Fruit fly (Drosophila melanogaster): Measurements from ENCODE around the gene CG17193.

Gene CG17193

DNA sequence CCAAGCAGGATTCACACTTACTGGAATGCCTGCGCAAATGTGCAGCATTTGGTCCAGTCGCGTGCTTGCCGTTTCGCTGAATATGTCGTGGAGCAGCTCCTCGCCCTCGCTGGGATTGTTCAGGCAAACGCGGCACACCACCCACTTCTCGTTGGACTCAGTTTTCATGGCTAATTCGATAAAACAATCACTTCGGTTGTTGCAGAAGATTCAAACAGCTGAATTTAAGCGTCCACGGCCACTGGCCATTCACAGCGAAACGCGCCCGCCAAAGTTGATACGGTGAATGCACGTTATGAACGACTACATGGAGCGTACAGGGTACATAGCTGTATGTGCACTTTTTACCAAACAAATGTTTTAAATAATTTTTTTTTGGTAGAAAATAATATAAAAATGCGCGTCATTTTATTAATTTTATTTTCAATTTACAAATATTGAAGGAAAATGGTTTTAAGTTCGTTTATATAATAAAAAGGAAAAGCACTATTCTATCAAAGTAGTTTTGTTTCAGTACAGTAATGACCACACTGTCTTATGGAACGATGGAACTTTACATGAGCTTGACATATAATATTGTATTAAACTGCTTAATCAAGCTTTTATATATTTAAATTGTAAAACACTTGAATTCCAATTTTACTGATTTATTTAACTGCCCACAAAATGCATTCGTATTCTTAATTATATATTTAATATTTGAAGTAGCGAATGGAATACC lies 24.7 kb downstream of the CG17193 start, which contains the start of gene trem (continued):
- peak; percentile 15 for TF ChIP-seq stwl (tag; optimal IDR thresholded peaks at IDR 0.05)
- TF ChIP-seq CG2875 (GFP tag; optimal IDR thresholded peaks at IDR 0.05) = no peak
- peak; percentile 55; the same call in 1 of the 3 replicates for TF ChIP-seq CG11093 (GFP tag; IDR thresholded peaks at IDR 0.05)
- TF ChIP-seq CG30403 (GFP tag; optimal IDR thresholded peaks at IDR 0.05) = peak; percentile 89
- TF ChIP-seq CG4820 (GFP tag; optimal IDR thresholded peaks at IDR 0.05) = peak; percentile 64
- TF ChIP-seq CG15601 (tag; optimal IDR thresholded peaks at IDR 0.05) = peak; percentile 55
- TF ChIP-seq HLH3B (GFP tag; IDR thresholded peaks at IDR 0.05) = no peak; the same call in 1 of the 2 replicates
- TF ChIP-seq B-H2 (GFP tag; optimal IDR thresholded peaks at IDR 0.05) = peak; percentile 49
- peak; percentile 50; the same call in 1 of the 2 replicates for TF ChIP-seq esg (GFP tag; conservative IDR thresholded peaks at IDR 0.05)
- no peak for TF ChIP-seq cg (GFP tag; optimal IDR thresholded peaks at IDR 0.05)
- TF ChIP-seq ssp (GFP tag; IDR thresholded peaks at IDR 0.05) = peak; percentile 75; the same call in 1 of the 2 replicates
- peak; percentile 67 for TF ChIP-seq fd3F (GFP tag; optimal IDR thresholded peaks at IDR 0.05)
- TF ChIP-seq CG8924 (tag; optimal IDR thresholded peaks at IDR 0.05) = peak; percentile 79
- TF ChIP-seq CG8290 (GFP tag; optimal IDR thresholded peaks at IDR 0.05) = peak; percentile 49
- TF ChIP-seq CG8290 (tag; optimal IDR thresholded peaks at IDR 0.05) = no peak
- TF ChIP-seq bbx (GFP tag; IDR thresholded peaks at IDR 0.05; ENCODE audit: partially characterized antibody) = no peak
- TF ChIP-seq CG3407 (GFP tag; optimal IDR thresholded peaks at IDR 0.05) = peak; percentile 48
- TF ChIP-seq ash1 (GFP tag; optimal IDR thresholded peaks at IDR 0.05) = no peak
- no peak for TF ChIP-seq CTCF (GFP tag; optimal IDR thresholded peaks at IDR 0.05)
- no peak for TF ChIP-seq Taf1 (GFP tag; IDR thresholded peaks at IDR 0.05)
- no peak for TF ChIP-seq run (tag; optimal IDR thresholded peaks at IDR 0.05)
- peak; percentile 73 for TF ChIP-seq cato (GFP tag; optimal IDR thresholded peaks at IDR 0.05; ENCODE audit: borderline replicate concordance)
- no peak for TF ChIP-seq gcm (GFP tag; optimal IDR thresholded peaks at IDR 0.05)
- TF ChIP-seq CG10565 (GFP tag; optimal IDR thresholded peaks at IDR 0.05) = no peak
- no peak; the same call in 1 of the 2 replicates for TF ChIP-seq Xrp1 (GFP tag; IDR thresholded peaks at IDR 0.05)
- TF ChIP-seq CG18764 (GFP tag; optimal IDR thresholded peaks at IDR 0.05) = peak; percentile 51
- no peak for TF ChIP-seq HLH4C (GFP tag; IDR thresholded peaks at IDR 0.05; ENCODE audit: partially characterized antibody)
- no peak for TF ChIP-seq chm (GFP tag; IDR thresholded peaks at IDR 0.05)
- no peak for TF ChIP-seq CG43689 (GFP tag; IDR thresholded peaks at IDR 0.05)
- no peak for TF ChIP-seq gcm2 (GFP tag; optimal IDR thresholded peaks at IDR 0.05)
- TF ChIP-seq wek (GFP tag; optimal IDR thresholded peaks at IDR 0.05) = no peak
- no peak for TF ChIP-seq br (optimal IDR thresholded peaks at IDR 0.05)
- TF ChIP-seq ase (GFP tag; IDR thresholded peaks at IDR 0.05) = peak; percentile 43; the same call in 2 of the 3 replicates
- TF ChIP-seq Hey (tag; optimal IDR thresholded peaks at IDR 0.05) = no peak
- no peak for TF ChIP-seq CG31365 (tag; optimal IDR thresholded peaks at IDR 0.05)
- no peak for TF ChIP-seq da (GFP tag; optimal IDR thresholded peaks at IDR 0.05)
- TF ChIP-seq CG4328 (GFP tag; optimal IDR thresholded peaks at IDR 0.05) = peak; percentile 71
- no peak for TF ChIP-seq CG34224 (GFP tag; IDR thresholded peaks at IDR 0.05; ENCODE audit: partially characterized antibody)
- TF ChIP-seq NFAT (GFP tag; IDR thresholded peaks at IDR 0.05) = peak; percentile 66
- TF ChIP-seq CG14014 (GFP tag; IDR thresholded peaks at IDR 0.05) = peak; percentile 30; the same call in 1 of the 2 replicates
- peak; percentile 88 for TF ChIP-seq CG9727 (GFP tag; optimal IDR thresholded peaks at IDR 0.05)
- no peak for TF ChIP-seq prd (optimal IDR thresholded peaks at IDR 0.05)
- peak; percentile 81 for TF ChIP-seq prd (GFP tag; IDR thresholded peaks at IDR 0.05)
- peak; percentile 49; the same call in 1 of the 2 replicates for TF ChIP-seq CG1024 (GFP tag; IDR thresholded peaks at IDR 0.05)
- TF ChIP-seq CG9609 (GFP tag; optimal IDR thresholded peaks at IDR 0.05) = peak; percentile 10
- TF ChIP-seq PHDP (tag; optimal IDR thresholded peaks at IDR 0.05) = peak; percentile 67
- no peak for TF ChIP-seq Side (GFP tag; optimal IDR thresholded peaks at IDR 0.05)
- peak; percentile 44 for TF ChIP-seq CG18011 (GFP tag; optimal IDR thresholded peaks at IDR 0.05)
- peak; percentile 48 for TF ChIP-seq CG10267 (tag; optimal IDR thresholded peaks at IDR 0.05)
- no peak; the same call in 1 of the 2 replicates for TF ChIP-seq stc (GFP tag; IDR thresholded peaks at IDR 0.05)
- TF ChIP-seq Six4 (GFP tag; optimal IDR thresholded peaks at IDR 0.05) = peak; percentile 40

Measured in whole organism, embryonic.